Fruit fly (Drosophila melanogaster): Measurements from ENCODE around the gene CG42467.

CG42467 gene

DNA sequence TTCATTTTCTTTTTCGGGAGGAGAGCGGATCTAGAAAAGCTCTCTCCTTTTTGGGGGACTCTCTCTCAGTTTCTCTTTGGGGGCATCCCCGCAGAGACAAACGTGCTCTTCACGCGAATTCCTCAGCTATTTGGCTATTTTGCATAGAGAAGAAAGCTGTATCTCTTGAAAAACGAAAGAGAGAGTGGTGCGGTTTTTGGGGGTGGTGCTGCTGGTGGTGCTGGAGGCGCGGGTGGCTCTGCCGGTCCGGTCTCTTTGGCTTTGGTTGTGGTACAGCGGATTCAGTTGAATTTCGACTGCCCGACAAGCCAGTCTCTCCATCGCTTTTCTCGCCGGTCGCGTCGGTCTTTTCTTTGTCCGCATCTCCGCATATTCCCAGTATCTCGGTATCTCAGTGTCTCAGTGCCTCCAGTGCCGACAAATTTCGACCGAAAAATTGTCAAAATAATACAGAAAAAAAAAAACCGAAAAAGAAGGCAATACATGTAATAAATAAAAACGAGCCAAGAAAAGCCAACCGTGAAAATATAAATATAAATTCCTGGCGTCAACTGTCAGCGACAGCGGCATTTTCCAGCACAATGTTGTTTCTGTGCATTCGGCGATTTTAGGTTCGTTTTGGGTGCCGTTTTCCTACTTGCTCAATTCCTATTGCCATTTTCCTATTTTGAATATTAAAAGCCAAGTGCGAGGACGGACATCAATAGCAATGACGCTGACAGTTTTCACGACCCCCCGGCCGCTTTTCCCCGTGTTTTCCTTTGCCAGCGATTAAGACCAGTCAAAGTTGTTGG lies 29.3 kb downstream of the CG42467 start, which contains the start of gene CG10019 (continued):
- no peak for TF ChIP-seq prd (optimal IDR thresholded peaks at IDR 0.05)
- no peak for TF ChIP-seq prd (GFP tag; IDR thresholded peaks at IDR 0.05)
- no peak for TF ChIP-seq cwo (GFP tag; optimal IDR thresholded peaks at IDR 0.05)
- no peak for TF ChIP-seq NFAT (GFP tag; IDR thresholded peaks at IDR 0.05)
- peak; percentile 78 for TF ChIP-seq crol (GFP tag; IDR thresholded peaks at IDR 0.05)
- TF ChIP-seq CG12391 (tag; optimal IDR thresholded peaks at IDR 0.05), result no peak
- no peak for TF ChIP-seq CG8924 (tag; optimal IDR thresholded peaks at IDR 0.05)
- TF ChIP-seq dan (GFP tag; IDR thresholded peaks at IDR 0.05), result no peak
- peak; percentile 75 for TF ChIP-seq sens (GFP tag)
- no peak for TF ChIP-seq Optix (GFP tag; IDR thresholded peaks at IDR 0.05)
- no peak for TF ChIP-seq p53 (GFP tag; optimal IDR thresholded peaks at IDR 0.05)
- no peak for TF ChIP-seq CG16813 (GFP tag; IDR thresholded peaks at IDR 0.05; ENCODE audit: partially characterized antibody)
- no peak for TF ChIP-seq GATAe (GFP tag; conservative IDR thresholded peaks at IDR 0.05)
- no peak for TF ChIP-seq ftz-f1 (GFP tag; optimal IDR thresholded peaks at IDR 0.05)
- TF ChIP-seq pros (GFP tag; optimal IDR thresholded peaks at IDR 0.05), result no peak
- TF ChIP-seq CG6254 (GFP tag; optimal IDR thresholded peaks at IDR 0.05), result no peak
- TF ChIP-seq CG8388 (GFP tag; optimal IDR thresholded peaks at IDR 0.05), result no peak
- TF ChIP-seq Atf3 (GFP tag; optimal IDR thresholded peaks at IDR 0.05), result no peak
- no peak for TF ChIP-seq CG2202 (tag; optimal IDR thresholded peaks at IDR 0.05)
- no peak; the same call in 1 of the 2 replicates for TF ChIP-seq bbx (GFP tag; IDR thresholded peaks at IDR 0.05; ENCODE audit: partially characterized antibody)
- TF ChIP-seq Awh (GFP tag; IDR thresholded peaks at IDR 0.05), result no peak
- TF ChIP-seq amos (GFP tag; IDR thresholded peaks at IDR 0.05; ENCODE audit: partially characterized antibody), result peak; percentile 19; the same call in 1 of the 2 replicates
- TF ChIP-seq Med (GFP tag), result peak; percentile 71
- TF ChIP-seq Sry-δ (GFP tag; optimal IDR thresholded peaks at IDR 0.05), result no peak
- TF ChIP-seq CG13287 (GFP tag; IDR thresholded peaks at IDR 0.05; ENCODE audit: partially characterized antibody), result peak; percentile 44; the same call in 1 of the 2 replicates
- TF ChIP-seq pho (GFP tag; optimal IDR thresholded peaks at IDR 0.05), result no peak
- TF ChIP-seq CG6854 (GFP tag; optimal IDR thresholded peaks at IDR 0.05), result no peak
- peak; percentile 3 for TF ChIP-seq caup (GFP tag; optimal IDR thresholded peaks at IDR 0.05; ENCODE audit: severe bottlenecking)
- TF ChIP-seq Six4 (GFP tag; optimal IDR thresholded peaks at IDR 0.05), result no peak
- no peak for TF ChIP-seq CG14710 (tag; optimal IDR thresholded peaks at IDR 0.05)
- no peak for TF ChIP-seq bigmax (GFP tag; optimal IDR thresholded peaks at IDR 0.05)
- peak; percentile 47 for TF ChIP-seq Deaf1 (tag; optimal IDR thresholded peaks at IDR 0.05)

- TF ChIP-seq CG9437 (GFP tag; optimal IDR thresholded peaks at IDR 0.05) (no peak), dmrt11E (tag; optimal IDR thresholded peaks at IDR 0.05) (no peak), Opbp (GFP tag; IDR thresholded peaks at IDR 0.05; ENCODE audit: partially characterized antibody) (no peak), kay (GFP tag; optimal IDR thresholded peaks at IDR 0.05) (no peak), sens (GFP tag) (no peak), Bdp1 (GFP tag; optimal IDR thresholded peaks at IDR 0.05) (no peak), pho (GFP tag; optimal IDR thresholded peaks at IDR 0.05) (no peak), CG1602 (GFP tag; optimal IDR thresholded peaks at IDR 0.05) (no peak), nerfin-1 (tag; optimal IDR thresholded peaks at IDR 0.05) (no peak), CG42726 (GFP tag; IDR thresholded peaks at IDR 0.05; ENCODE audit: partially characterized antibody) (no peak), vfl (GFP tag; optimal IDR thresholded peaks at IDR 0.05) (no peak), Hr39 (optimal IDR thresholded peaks at IDR 0.05) (no peak), gt (GFP tag; IDR thresholded peaks at IDR 0.05) (no peak), Max (GFP tag; optimal IDR thresholded peaks at IDR 0.05) (no peak), CG6175 (GFP tag; IDR thresholded peaks at IDR 0.05) (no peak), tin (GFP tag; optimal IDR thresholded peaks at IDR 0.05) (no peak), H15 (GFP tag; IDR thresholded peaks at IDR 0.05) (no peak), CG4424 (GFP tag; optimal IDR thresholded peaks at IDR 0.05) (no peak), eve (GFP tag; optimal IDR thresholded peaks at IDR 0.05) (no peak), HLHmδ (GFP tag; optimal IDR thresholded peaks at IDR 0.05) (no peak)
Observed at dm6 chr2L:3731055-3731454, 30.0 kb downstream of the CG42467 start.

Data from whole organism, embryonic.